2 fruit fly cellular contexts compared by ENCODE assay signal in the genomic region with DNA sequence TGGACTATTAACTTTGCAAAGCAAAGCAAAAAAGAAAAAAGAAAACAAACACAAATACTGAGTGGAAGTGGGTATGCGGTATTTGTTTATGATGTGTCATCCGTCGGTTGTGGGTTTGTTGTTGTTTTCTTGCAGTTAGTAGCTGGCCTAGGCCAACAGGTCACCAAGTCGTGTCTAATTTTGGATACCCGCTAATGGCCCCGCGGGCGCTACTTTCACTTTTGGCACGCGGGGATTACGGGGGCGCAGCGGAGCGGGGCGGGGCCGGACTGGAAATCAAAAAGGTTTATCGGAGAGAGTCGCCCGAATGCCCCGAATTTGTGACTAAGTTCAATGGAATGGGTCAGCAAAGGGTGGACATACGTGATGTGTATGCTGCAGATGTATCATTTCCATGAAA.
TF ChIP-seq lines count a peak whose summit lies in the region.

No protein-coding gene starts in this region.

- TF ChIP-seq CTCF in whole organism, embryonic (GFP tag; optimal IDR thresholded peaks at IDR 0.05; lab: Kevin White, UChicago), result no peak

TF ChIP-seq in whole organism, embryonic, 481 proteins besides CTCF, POLR2A, EP300 and RAD21:
- TF ChIP-seq btn (GFP tag; optimal IDR thresholded peaks at IDR 0.05; lab: Kevin White, UChicago) (no peak), klu (GFP tag; IDR thresholded peaks at IDR 0.05; lab: Robert Waterston, UW) (no peak), crol (GFP tag; IDR thresholded peaks at IDR 0.05; lab: Robert Waterston, UW) (peak; percentile 31; the same call in 1 of the 2 replicates), oc (tag; optimal IDR thresholded peaks at IDR 0.05; lab: Kevin White, UChicago) (peak; percentile 61), Hr78 (GFP tag; optimal IDR thresholded peaks at IDR 0.05; lab: Kevin White, UChicago) (peak in 1 of 2 experiments; percentile 92), Blimp-1 (GFP tag; optimal IDR thresholded peaks at IDR 0.05; lab: Kevin White, UChicago) (peak; percentile 98), insv (GFP tag; optimal IDR thresholded peaks at IDR 0.05; lab: Kevin White, UChicago) (no peak), Taf1 (GFP tag; IDR thresholded peaks at IDR 0.05; lab: Robert Waterston, UW) (no peak), CG4360 (GFP tag; IDR thresholded peaks at IDR 0.05; lab: Robert Waterston, UW) (0 out of 2 replicates have a peak, but pooled peaks have one; percentile 8), sd (tag; optimal IDR thresholded peaks at IDR 0.05; lab: Kevin White, UChicago) (peak; percentile 3)

TF ChIP-seq in whole organism, prepupa, 60 proteins besides CTCF, POLR2A, EP300 and RAD21:
- TF ChIP-seq Blimp-1 (GFP tag; optimal IDR thresholded peaks at IDR 0.05; lab: Kevin White, UChicago) (peak; percentile 10), CG15336 (GFP tag; IDR thresholded peaks at IDR 0.05; lab: Robert Waterston, UW) (no peak), Gug (GFP tag; IDR thresholded peaks at IDR 0.05; lab: Robert Waterston, UW) (no peak)
TF ChIP-seq in whole organism, prepupa: peak in this region for 1.

Comparison
In these comparisons a context has a peak if more than half of its experiments do, and no peak if none do; other contexts are left out.
1. Of the 7 proteins assayed by ChIP-seq in both whole organism, embryonic and whole organism, prepupa: peak only in whole organism, embryonic: none; only in whole organism, prepupa: none; in both: Blimp-1; in neither: 6.